Fruit fly (Drosophila melanogaster) S2 (cell line): Measurements from ENCODE around the gene CG5860.

ENCODE experiments used
- CG8478 ChIP-seq: fragments of >200 bp; optimal IDR thresholded peaks from 2 replicates; lab custom pipeline; 2018
- CTCF ChIP-seq, 2 experiments: fragments of >200 bp; optimal IDR thresholded peaks; 2 replicates each; lab custom pipeline; 2018

DNA sequence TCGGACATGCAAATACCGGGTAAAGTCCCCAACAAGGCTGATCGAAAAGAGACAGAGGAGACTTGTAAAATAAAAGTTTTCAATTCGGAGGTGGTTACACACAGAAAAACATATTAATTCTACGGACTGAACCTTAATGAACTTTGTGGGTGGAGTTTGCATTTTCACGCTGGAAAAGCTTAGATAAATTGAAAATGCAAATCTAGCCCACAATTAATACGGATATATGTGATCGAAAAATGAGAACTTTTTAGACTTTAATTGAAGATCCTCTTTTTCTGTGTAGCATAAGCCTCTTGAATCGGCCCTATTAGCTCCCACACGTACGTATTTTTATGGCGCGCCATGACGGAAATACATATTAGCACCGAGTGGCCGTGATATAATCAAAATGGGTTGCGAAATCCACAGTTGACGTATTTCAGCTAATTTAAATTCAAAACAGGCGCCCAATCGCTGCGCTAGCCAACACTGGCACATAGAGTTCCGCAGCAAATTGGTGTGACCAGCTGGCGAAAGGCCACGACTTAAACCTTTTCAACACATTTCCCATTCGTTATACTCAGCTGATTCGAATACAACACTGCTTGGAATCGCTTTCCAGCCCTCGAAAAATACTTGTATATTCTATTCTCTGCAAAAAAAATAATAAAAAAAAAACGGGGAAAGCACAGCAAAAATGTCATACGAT, 23.9 kb upstream of the CG5860 start:
- TF ChIP-seq CTCF (optimal IDR thresholded peaks at IDR 0.05; lab: Kevin White, UChicago) (peak in 1 of 2 experiments; percentile 12), CG8478 (no peak)
